Fruit fly (Drosophila melanogaster) whole organism, embryonic: Measurements from ENCODE around the gene Ugt305A1.

Source experiments
- B-H2 ChIP-seq: fragments of 200-800 bp; sonication (Bioruptor generic); optimal IDR thresholded peaks from 2 replicates; lab custom pipeline; 2018; ENCODE audit warnings: missing biosample characterization, mild to moderate bottlenecking, missing genetic modification characterization
- CG10321 ChIP-seq: fragments of 200-800 bp; sonication (Bioruptor generic); IDR thresholded peaks from 2 replicates; pipeline ENCODE4 v1.3.6; 2022; ENCODE audit warnings: missing biosample characterization, missing genetic modification characterization
- CG12104 ChIP-seq: fragments of 200-800 bp; sonication (Bioruptor generic); optimal IDR thresholded peaks from 3 replicates; lab custom pipeline; 2016; ENCODE audit warnings: missing biosample characterization, missing genetic modification characterization
- CG13894 ChIP-seq: fragments of 200-800 bp; sonication (Bioruptor generic); optimal IDR thresholded peaks from 3 replicates; lab custom pipeline; 2018; ENCODE audit warnings: missing biosample characterization, mild to moderate bottlenecking, missing genetic modification characterization, moderate library complexity
- CG15011 ChIP-seq: fragments of 200-800 bp; sonication (Bioruptor generic); optimal IDR thresholded peaks from 3 replicates; lab custom pipeline; 2018; ENCODE audit warnings: missing biosample characterization, mild to moderate bottlenecking, missing genetic modification characterization
- CG17361 ChIP-seq: fragments of 200-800 bp; sonication (Bioruptor generic); IDR thresholded peaks from 3 replicates; pipeline ENCODE4 v1.3.6; 2022; ENCODE audit warnings: missing biosample characterization, missing genetic modification characterization
- CG18599 ChIP-seq: fragments of 200-800 bp; sonication (Bioruptor generic); optimal IDR thresholded peaks from 3 replicates; lab custom pipeline; 2017; ENCODE audit warnings: missing biosample characterization, missing genetic modification characterization, mild to moderate bottlenecking, moderate library complexity, missing genetic modification reagents
- CG2199 ChIP-seq: fragments of 200-800 bp; sonication (Bioruptor generic); IDR thresholded peaks from 3 replicates; pipeline ENCODE4 v1.3.6; 2022; ENCODE audit warnings: missing biosample characterization, missing genetic modification characterization
- CG2889 ChIP-seq: fragments of 200-800 bp; sonication (Bioruptor generic); IDR thresholded peaks from 3 replicates; pipeline ENCODE4 v1.3.6; 2022; ENCODE audit warnings: missing biosample characterization, missing genetic modification characterization
- CG30020 ChIP-seq: fragments of 200-800 bp; optimal IDR thresholded peaks from 2 replicates; lab custom pipeline; 2019; ENCODE audit warnings: missing biosample characterization, mild to moderate bottlenecking, missing genetic modification characterization, moderate library complexity
- CG3407 ChIP-seq: fragments of 200-800 bp; sonication (Bioruptor generic); optimal IDR thresholded peaks from 2 replicates; lab custom pipeline; 2018; ENCODE audit warnings: missing biosample characterization, mild to moderate bottlenecking, missing genetic modification characterization
- CG3726 ChIP-seq: fragments of 200-800 bp; sonication (Bioruptor generic); IDR thresholded peaks from 3 replicates; pipeline ENCODE4, ENCODE4 v1.3.6; 2022; ENCODE audit warnings: missing biosample characterization, missing genetic modification characterization
- CG4854 ChIP-seq: fragments of 200-800 bp; sonication (Bioruptor generic); optimal IDR thresholded peaks from 2 replicates; lab custom pipeline; 2016; ENCODE audit warnings: missing biosample characterization, missing genetic modification characterization, inconsistent platforms
- CG6272 ChIP-seq: fragments of 200-800 bp; sonication (Bioruptor generic); IDR thresholded peaks from 2 replicates; pipeline ENCODE4 v1.3.6; 2022; ENCODE audit warnings: missing biosample characterization, missing genetic modification characterization
- CG6654 ChIP-seq: fragments of 200-800 bp; sonication (Bioruptor generic); optimal IDR thresholded peaks from 2 replicates; lab custom pipeline; 2017; ENCODE audit warnings: missing biosample characterization, mild to moderate bottlenecking, missing genetic modification characterization
- CHES-1-like ChIP-seq: fragments of 200-800 bp; sonication (Bioruptor generic); optimal IDR thresholded peaks from 2 replicates; lab custom pipeline; 2016; ENCODE audit warnings: missing biosample characterization, missing genetic modification characterization
- CTCF ChIP-seq: fragments of 200-800 bp; sonication (Bioruptor generic); optimal IDR thresholded peaks from 2 replicates; lab custom pipeline; 2017; ENCODE audit warnings: missing biosample characterization, mild to moderate bottlenecking, missing genetic modification characterization, moderate library complexity
- CkIIα-i1 ChIP-seq: fragments of 200-800 bp; sonication (Bioruptor generic); IDR thresholded peaks from 2 replicates; pipeline ENCODE4 v1.3.6; 2022; ENCODE audit warnings: missing biosample characterization, missing genetic modification characterization
- D19A ChIP-seq: fragments of 200-800 bp; optimal IDR thresholded peaks from 3 replicates; lab custom pipeline; 2019; ENCODE audit warnings: missing biosample characterization, mild to moderate bottlenecking, missing genetic modification characterization, moderate library complexity
- Deaf1 ChIP-seq: fragments of 200-800 bp; optimal IDR thresholded peaks from 3 replicates; lab custom pipeline; 2019; ENCODE audit warnings: missing biosample characterization, mild to moderate bottlenecking, missing genetic modification characterization, moderate library complexity
- Doc3 ChIP-seq: fragments of 200-800 bp; sonication (Bioruptor generic); IDR thresholded peaks from 3 replicates; pipeline ENCODE4 v1.3.6; 2022; ENCODE audit warnings: missing biosample characterization, missing genetic modification characterization; ENCODE audit not compliant: partially characterized antibody
- Drgx ChIP-seq: fragments of 200-800 bp; sonication (Bioruptor generic); IDR thresholded peaks from 2 replicates; pipeline ENCODE4 v1.3.6; 2022; ENCODE audit warnings: missing biosample characterization, missing genetic modification characterization
- Hmr ChIP-seq: fragments of 200-800 bp; sonication (Bioruptor generic); optimal IDR thresholded peaks from 3 replicates; lab custom pipeline; 2017; ENCODE audit warnings: mild to moderate bottlenecking, missing biosample characterization, missing genetic modification reagents, missing genetic modification characterization
- Myb ChIP-seq: fragments of 200-800 bp; sonication (Bioruptor generic); optimal IDR thresholded peaks from 2 replicates; lab custom pipeline; 2016; ENCODE audit warnings: missing biosample characterization, missing genetic modification characterization
- NC2α ChIP-seq: fragments of 200-800 bp; sonication (Bioruptor generic); optimal IDR thresholded peaks from 2 replicates; lab custom pipeline; 2016; ENCODE audit warnings: missing biosample characterization, missing genetic modification characterization
- Optix ChIP-seq: fragments of 200-800 bp; sonication (Bioruptor generic); IDR thresholded peaks from 3 replicates; pipeline ENCODE4 v1.3.6; 2022; ENCODE audit warnings: missing biosample characterization, missing genetic modification characterization
- Sox102F ChIP-seq: fragments of 200-800 bp; sonication (Bioruptor generic); optimal IDR thresholded peaks from 2 replicates; lab custom pipeline; 2018; ENCODE audit warnings: missing biosample characterization, mild to moderate bottlenecking, missing genetic modification characterization, moderate library complexity
- Stat92E ChIP-seq, 3 experiments: fragments of >200 bp in 2 of 3; fragments of 200-800 bp in 1 of 3; sonication (Bioruptor generic) in 1 of 3; optimal IDR thresholded peaks; 2 replicates each; lab custom pipeline; 2017 to 2019; ENCODE audit warnings: missing biosample characterization in 3 of 3, missing genetic modification characterization in 3 of 3, mild to moderate bottlenecking in 1 of 3, moderate library complexity in 1 of 3
- ac ChIP-seq: fragments of 200-800 bp; sonication (Bioruptor generic); optimal IDR thresholded peaks from 3 replicates; lab custom pipeline; 2017; ENCODE audit warnings: missing biosample characterization, mild to moderate bottlenecking, missing genetic modification characterization
- ato ChIP-seq: fragments of 200-800 bp; sonication (Bioruptor generic); IDR thresholded peaks from 2 replicates; pipeline ENCODE4 v1.3.6; 2022; ENCODE audit warnings: missing biosample characterization, missing genetic modification characterization; ENCODE audit not compliant: partially characterized antibody
- bcd ChIP-seq: fragments of 200-800 bp; sonication (Bioruptor generic); optimal IDR thresholded peaks from 2 replicates; lab custom pipeline; 2017; ENCODE audit warnings: missing biosample characterization, mild to moderate bottlenecking, missing genetic modification characterization
- cg ChIP-seq: fragments of 200-800 bp; sonication (Bioruptor generic); optimal IDR thresholded peaks from 3 replicates; lab custom pipeline; 2019; ENCODE audit warnings: missing biosample characterization, mild to moderate bottlenecking, missing genetic modification characterization, moderate library complexity
- chinmo ChIP-seq: fragments of 200-800 bp; sonication (Bioruptor generic); IDR thresholded peaks from 4 replicates; pipeline ENCODE4 v1.3.6; 2022; ENCODE audit warnings: missing biosample characterization, missing genetic modification characterization; ENCODE audit not compliant: partially characterized antibody
- chn ChIP-seq: fragments of 200-800 bp; sonication (Bioruptor generic); optimal IDR thresholded peaks from 2 replicates; lab custom pipeline; 2016; ENCODE audit warnings: missing biosample characterization, missing genetic modification characterization
- crol ChIP-seq: fragments of 200-800 bp; sonication (Bioruptor generic); IDR thresholded peaks from 2 replicates; pipeline ENCODE4 v1.3.6; 2022; ENCODE audit warnings: missing biosample characterization, missing genetic modification characterization
- dmrt99B ChIP-seq: fragments of 200-800 bp; sonication (Bioruptor generic); optimal IDR thresholded peaks from 2 replicates; lab custom pipeline; 2018; ENCODE audit warnings: missing biosample characterization, mild to moderate bottlenecking, missing genetic modification characterization, moderate library complexity
- fru ChIP-seq: fragments of >200 bp; optimal IDR thresholded peaks from 2 replicates; lab custom pipeline; 2017
- inv ChIP-seq: fragments of 200-800 bp; sonication (Bioruptor generic); IDR thresholded peaks from 2 replicates; pipeline ENCODE4 v1.3.6; 2022; ENCODE audit warnings: missing biosample characterization, missing genetic modification characterization; ENCODE audit not compliant: partially characterized antibody
- jigr1 ChIP-seq: fragments of 200-800 bp; sonication (Bioruptor generic); IDR thresholded peaks from 3 replicates; pipeline ENCODE4 v1.3.6; 2022; ENCODE audit warnings: missing biosample characterization, missing genetic modification characterization
- lilli ChIP-seq: fragments of 200-800 bp; sonication (Bioruptor generic); optimal IDR thresholded peaks from 3 replicates; lab custom pipeline; 2016; ENCODE audit warnings: missing biosample characterization, missing genetic modification characterization
- lov ChIP-seq, 2 experiments: fragments of 200-800 bp in 1 of 2; fragments of >200 bp in 1 of 2; sonication (Bioruptor generic) in 1 of 2; IDR thresholded peaks in 1 of 2; optimal IDR thresholded peaks in 1 of 2; 2 replicates in 1 of 2; 3 replicates in 1 of 2; pipeline versions ENCODE4 v1.3.6 to Lab custom; 2017 to 2022; ENCODE audit warnings: missing biosample characterization in 1 of 2, missing genetic modification characterization in 1 of 2
- peb ChIP-seq: fragments of 200-800 bp; sonication (Bioruptor generic); IDR thresholded peaks from 2 replicates; pipeline ENCODE4 v1.3.6; 2022; ENCODE audit warnings: missing biosample characterization, missing genetic modification characterization
- pita ChIP-seq: fragments of 200-800 bp; sonication (Bioruptor generic); optimal IDR thresholded peaks from 2 replicates; lab custom pipeline; 2017; ENCODE audit warnings: missing biosample characterization, mild to moderate bottlenecking, missing genetic modification characterization
- sc ChIP-seq, 3 experiments: fragments of >200 bp in 2 of 3; fragments of 200-800 bp in 1 of 3; sonication (Bioruptor generic) in 1 of 3; optimal IDR thresholded peaks; 2 replicates in 2 of 3; 3 replicates in 1 of 3; lab custom pipeline; 2017; ENCODE audit warnings: mild to moderate bottlenecking in 1 of 3, missing biosample characterization in 1 of 3, missing genetic modification characterization in 1 of 3, missing genetic modification reagents in 1 of 3
- stc ChIP-seq: fragments of 200-800 bp; sonication (Bioruptor generic); IDR thresholded peaks from 2 replicates; pipeline ENCODE4 v1.3.6; 2022; ENCODE audit warnings: missing biosample characterization, missing genetic modification characterization
- tup ChIP-seq: fragments of 200-800 bp; sonication (Bioruptor generic); optimal IDR thresholded peaks from 2 replicates; lab custom pipeline; 2016; ENCODE audit warnings: missing biosample characterization, mild to moderate bottlenecking, missing genetic modification characterization, moderate library complexity
- tx ChIP-seq: fragments of 200-800 bp; sonication (Bioruptor generic); optimal IDR thresholded peaks from 2 replicates; lab custom pipeline; 2016; ENCODE audit warnings: missing biosample characterization, missing genetic modification characterization
- wek ChIP-seq: fragments of 200-800 bp; sonication (Bioruptor generic); optimal IDR thresholded peaks from 3 replicates; lab custom pipeline; 2018; ENCODE audit warnings: missing biosample characterization, mild to moderate bottlenecking, missing genetic modification characterization, moderate library complexity
- z ChIP-seq: fragments of 200-800 bp; sonication (Bioruptor generic); IDR thresholded peaks from 3 replicates; pipeline ENCODE4 v1.3.6; 2022; ENCODE audit warnings: missing biosample characterization, missing genetic modification characterization

The Ugt305A1 gene

DNA sequence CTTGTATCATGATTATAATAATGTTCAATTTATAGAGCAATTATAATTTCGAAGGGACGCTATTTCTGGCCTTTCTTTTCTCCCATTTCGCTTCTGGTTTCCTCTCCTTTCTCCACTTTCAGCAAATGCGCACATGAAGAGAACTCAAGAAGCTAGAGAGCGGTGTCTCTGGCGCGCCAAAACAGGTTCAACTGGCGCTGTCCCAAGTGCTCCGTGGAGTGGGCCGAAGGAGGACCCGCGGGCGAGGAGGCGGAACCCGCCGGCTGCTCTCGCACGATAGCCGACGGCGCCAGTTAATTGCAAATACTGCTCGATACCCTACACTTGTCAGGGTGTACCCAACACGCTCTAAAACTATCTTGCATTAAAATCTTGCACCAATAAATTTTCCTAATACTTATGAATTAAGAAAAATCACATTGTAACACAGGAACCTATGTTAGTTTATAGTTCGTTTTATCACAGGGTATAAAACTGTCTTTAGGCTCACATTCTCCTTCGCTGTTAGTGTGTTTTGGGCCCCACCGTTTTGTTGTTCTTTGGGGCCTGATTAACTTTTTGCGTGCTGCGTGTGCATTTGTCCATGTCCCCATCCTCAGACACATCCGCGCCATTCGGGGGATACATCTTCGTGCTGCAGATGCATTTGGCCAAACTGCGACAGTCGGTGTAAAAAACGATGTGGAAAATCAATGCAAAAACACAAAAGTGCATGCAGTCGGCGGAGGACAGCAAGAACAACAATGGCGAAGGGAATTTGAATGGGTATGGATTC, 10.8 kb downstream of the Ugt305A1 start (continued):
- TF ChIP-seq jigr1 (GFP tag; lab: Robert Waterston, UW) (peak; percentile 88; the same call in 2 of the 3 replicates), tx (GFP tag; lab: Kevin White, UChicago) (peak; percentile 85), CG18599 (GFP tag; lab: Kevin White, UChicago) (peak; percentile 90), CG17361 (GFP tag; lab: Robert Waterston, UW) (peak; percentile 75), lov (optimal IDR thresholded peaks at IDR 0.05; lab: Kevin White, UChicago) (no peak), lov (GFP tag; IDR thresholded peaks at IDR 0.05; lab: Robert Waterston, UW) (peak; percentile 82; the same call in 2 of the 3 replicates), CkIIα-i1 (GFP tag; lab: Robert Waterston, UW) (no peak; the same call in 1 of the 2 replicates), fru (no peak), CG2199 (no peak), stc (GFP tag; lab: Robert Waterston, UW) (peak; percentile 91), peb (GFP tag; lab: Robert Waterston, UW) (peak; percentile 87), wek (GFP tag; lab: Kevin White, UChicago) (peak; percentile 22), Drgx (GFP tag; lab: Robert Waterston, UW) (peak; percentile 99), CG13894 (no peak), chinmo (no peak), Optix (peak; percentile 90), CG3407 (peak; percentile 62), CG6272 (GFP tag; lab: Robert Waterston, UW) (peak; percentile 78), CG4854 (peak; percentile 56), CG6654 (GFP tag; lab: Kevin White, UChicago) (peak; percentile 69), CHES-1-like (peak; percentile 91), CG12104 (GFP tag; lab: Kevin White, UChicago) (peak; percentile 46), crol (peak; percentile 88), sc (optimal IDR thresholded peaks at IDR 0.05; lab: Kevin White, UChicago) (no peak), sc (GFP tag; optimal IDR thresholded peaks at IDR 0.05; lab: Kevin White, UChicago) (peak; percentile 69), CG2889 (GFP tag; lab: Robert Waterston, UW) (peak; percentile 88), CTCF (GFP tag; lab: Kevin White, UChicago) (no peak), CG10321 (GFP tag; lab: Robert Waterston, UW) (peak; percentile 77), lilli (GFP tag; lab: Kevin White, UChicago) (peak; percentile 93), Hmr (GFP tag; lab: Kevin White, UChicago) (peak; percentile 88), bcd (GFP tag; lab: Kevin White, UChicago) (peak; percentile 89), ac (peak; percentile 4), inv (no peak), dmrt99B (tag; lab: Kevin White, UChicago) (peak; percentile 87), chn (GFP tag; lab: Kevin White, UChicago) (peak; percentile 90), CG30020 (tag; lab: Kevin White, UChicago) (no peak), CG3726 (GFP tag; lab: Robert Waterston, UW) (peak; percentile 89), pita (GFP tag; lab: Kevin White, UChicago) (no peak), B-H2 (peak; percentile 26), ato (GFP tag; lab: Robert Waterston, UW) (no peak), Doc3 (GFP tag; lab: Robert Waterston, UW) (no peak), cg (GFP tag; lab: Kevin White, UChicago) (no peak), Sox102F (GFP tag; lab: Kevin White, UChicago) (peak; percentile 94), NC2α (GFP tag; lab: Kevin White, UChicago) (peak; percentile 72), Myb (GFP tag; lab: Kevin White, UChicago) (peak; percentile 68), D19A (no peak), Stat92E (GFP tag; optimal IDR thresholded peaks at IDR 0.05; lab: Kevin White, UChicago) (no peak), tup (GFP tag; lab: Kevin White, UChicago) (peak; percentile 64), Deaf1 (peak; percentile 49), CG15011 (peak; percentile 73), z (no peak)
